Worm (Caenorhabditis elegans): Measurements from ENCODE around the gene srw-34.

Gene srw-34

ce11 chrV:16522242-16522641 lies at the start of gene srw-34:
Gene srw-34, minus strand, starts transcription at chrV:16522342.
- TF ChIP-seq spr-1 (tag; optimal IDR thresholded peaks at IDR 0.05) (no peak), dmd-6 (GFP tag; IDR thresholded peaks at IDR 0.05) (no peak), sdz-12 (GFP tag; optimal IDR thresholded peaks at IDR 0.05) (no peak)

ce11 chrV:16570697-16571096 lies 48.6 kb upstream of the srw-34 start, which contains the start of gene nhr-233:
Gene nhr-233, minus strand, starts transcription at chrV:16570797.
- TF ChIP-seq unc-62 (GFP tag; optimal IDR thresholded peaks at IDR 0.05 in 1 of 2) (peak in 1 of 2 experiments; percentile 19), unc-62 (tag; optimal IDR thresholded peaks at IDR 0.05) (no peak), D1046.2 (GFP tag; IDR thresholded peaks at IDR 0.05) (no peak), dmd-8 (GFP tag; IDR thresholded peaks at IDR 0.05) (no peak)

DNA sequence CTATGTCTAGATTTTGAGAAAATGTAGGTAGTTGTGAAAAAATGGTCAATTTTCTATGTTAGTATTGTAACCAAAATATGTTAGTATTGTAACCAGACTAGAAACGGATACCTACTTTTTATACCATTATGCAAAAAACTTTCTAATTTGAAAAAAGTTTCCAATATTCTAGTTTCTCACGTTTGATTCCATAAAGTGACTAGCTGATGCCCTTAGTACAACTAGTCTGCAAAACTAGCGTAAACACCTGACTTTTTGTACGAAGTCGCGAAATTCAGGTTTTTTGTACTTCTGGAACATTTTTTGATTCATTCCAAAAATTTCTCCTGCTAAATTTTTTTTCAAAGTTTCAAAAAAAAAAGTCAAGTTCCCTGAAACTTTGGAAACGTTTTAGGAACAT lies 45.9 kb upstream of the srw-34 start:
- TF ChIP-seq lin-13 (GFP tag; optimal IDR thresholded peaks at IDR 0.05), result no peak
- peak; percentile 76 for TF ChIP-seq aha-1 (tag)
- peak in 1 of 2 experiments; percentile 78 for TF ChIP-seq unc-62 (GFP tag; optimal IDR thresholded peaks at IDR 0.05 in 1 of 2)
- TF ChIP-seq unc-62 (tag; optimal IDR thresholded peaks at IDR 0.05), result no peak

DNA sequence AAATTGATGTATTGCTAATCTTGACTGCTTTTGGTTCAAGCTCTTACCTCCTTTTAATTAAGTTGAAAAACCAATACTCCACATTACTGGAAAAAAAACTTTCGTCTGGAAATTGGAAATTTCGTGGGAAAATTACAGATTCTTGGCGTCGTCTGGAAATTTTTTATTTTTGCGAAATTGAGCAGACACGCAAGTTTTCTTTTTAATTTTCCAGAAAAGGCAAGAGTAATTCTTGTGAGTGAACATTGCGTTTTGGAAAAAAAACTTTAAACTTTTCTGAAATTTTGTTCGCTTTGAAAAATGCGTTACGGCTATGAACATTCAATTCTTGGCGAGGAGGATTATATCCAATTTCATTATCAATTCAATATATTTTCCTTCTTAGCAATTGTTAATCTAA lies 43.5 kb upstream of the srw-34 start, which contains the start of gene sru-45:
Gene sru-45, plus strand, starts transcription at position 301 of the 400 bp plus-strand sequence.
- no peak for TF ChIP-seq nhr-41 (GFP tag; IDR thresholded peaks at IDR 0.05)
- TF ChIP-seq nhr-111 (GFP tag; optimal IDR thresholded peaks at IDR 0.05), result no peak
- no peak for TF ChIP-seq hmg-1.1 (GFP tag; IDR thresholded peaks at IDR 0.05)
- TF ChIP-seq ZK337.2 (GFP tag; IDR thresholded peaks at IDR 0.05), result no peak
- no peak for TF ChIP-seq dmd-9 (GFP tag; IDR thresholded peaks at IDR 0.05)
- no peak for TF ChIP-seq fos-1 (tag; optimal IDR thresholded peaks at IDR 0.05)
- no peak for TF ChIP-seq daf-19 (GFP tag; conservative IDR thresholded peaks at IDR 0.05)
- no peak for TF ChIP-seq pha-4 (GFP tag; IDR thresholded peaks at IDR 0.05)
- TF ChIP-seq pha-4 (tag; optimal IDR thresholded peaks at IDR 0.05), result no peak
- TF ChIP-seq lsy-2 (tag; optimal IDR thresholded peaks at IDR 0.05), result no peak
- no peak for TF ChIP-seq daf-8 (GFP tag; IDR thresholded peaks at IDR 0.05)
- TF ChIP-seq ZK546.5 (tag; optimal IDR thresholded peaks at IDR 0.05), result no peak
- no peak for TF ChIP-seq zag-1 (tag; optimal IDR thresholded peaks at IDR 0.05)
- TF ChIP-seq Y5F2A.4 (GFP tag; optimal IDR thresholded peaks at IDR 0.05), result no peak
- no peak for TF ChIP-seq ceh-62 (tag; optimal IDR thresholded peaks at IDR 0.05)
- TF ChIP-seq daf-12 (tag; optimal IDR thresholded peaks at IDR 0.05), result no peak
- TF ChIP-seq T20F7.1 (GFP tag; optimal IDR thresholded peaks at IDR 0.05), result no peak

DNA sequence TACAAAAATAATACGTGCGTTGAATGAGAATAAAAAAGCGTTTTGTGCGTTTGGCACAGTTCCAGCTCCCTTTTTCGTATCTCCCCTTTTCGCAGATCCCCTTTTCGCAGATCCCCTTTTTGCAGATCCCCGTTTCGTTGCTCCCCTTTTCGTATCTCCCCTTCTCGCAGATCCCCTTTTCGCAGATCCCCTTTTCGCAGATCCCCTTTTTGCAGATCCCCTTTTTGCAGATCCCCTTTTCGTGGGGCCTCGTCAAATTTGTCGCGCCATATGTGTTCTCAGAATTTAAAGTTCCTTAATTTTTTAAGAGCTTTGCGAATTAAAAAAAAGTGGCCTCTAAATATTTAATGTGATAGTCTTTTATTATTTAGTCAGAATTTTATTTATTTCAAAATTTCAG lies 30.8 kb upstream of the srw-34 start, which contains the start of gene Y32B12B.4:
Gene Y32B12B.4, plus strand, starts transcription at position 399 of the 400 bp plus-strand sequence.
- TF ChIP-seq zip-11 (GFP tag; IDR thresholded peaks at IDR 0.05) (no peak), vab-7 (GFP tag; IDR thresholded peaks at IDR 0.05) (0 out of 2 replicates have a peak, but pooled peaks have one; percentile 6), nhr-48 (tag; optimal IDR thresholded peaks at IDR 0.05) (no peak), egl-43 (GFP tag; IDR thresholded peaks at IDR 0.05) (0 out of 2 replicates have a peak, but pooled peaks have one; percentile 4), mes-2 (tag; optimal IDR thresholded peaks at IDR 0.05; ENCODE audit: poor library complexity, severe bottlenecking) (peak; percentile 72), ceh-82 (tag; optimal IDR thresholded peaks at IDR 0.05) (no peak), set-16 (GFP tag; IDR thresholded peaks at IDR 0.05) (0 out of 2 replicates have a peak, but pooled peaks have one; percentile 17), mxl-3 (GFP tag; optimal IDR thresholded peaks at IDR 0.05) (no peak)

Measured in whole organism, L4 larva.